Worm (Caenorhabditis elegans): ENCODE data around the gene mam-3.

ce11 chrIV:13386903-13387302 is 58.3 kb downstream of the mam-3 start, which contains the start of gene lsm-3:
- no peak for TF ChIP-seq jun-1 (tag; optimal IDR thresholded peaks at IDR 0.05)
- TF ChIP-seq egl-27 (tag; optimal IDR thresholded peaks at IDR 0.05) = no peak
- no peak for TF ChIP-seq tbx-2 (tag; optimal IDR thresholded peaks at IDR 0.05)
- no peak for TF ChIP-seq snpc-4 (tag; optimal IDR thresholded peaks at IDR 0.05)
- TF ChIP-seq unc-62 (GFP tag; optimal IDR thresholded peaks at IDR 0.05) = no peak

Measured in whole organism, L3 larva.